Fruit fly (Drosophila melanogaster): ENCODE data around the gene Surf4.

Gene Surf4

DNA sequence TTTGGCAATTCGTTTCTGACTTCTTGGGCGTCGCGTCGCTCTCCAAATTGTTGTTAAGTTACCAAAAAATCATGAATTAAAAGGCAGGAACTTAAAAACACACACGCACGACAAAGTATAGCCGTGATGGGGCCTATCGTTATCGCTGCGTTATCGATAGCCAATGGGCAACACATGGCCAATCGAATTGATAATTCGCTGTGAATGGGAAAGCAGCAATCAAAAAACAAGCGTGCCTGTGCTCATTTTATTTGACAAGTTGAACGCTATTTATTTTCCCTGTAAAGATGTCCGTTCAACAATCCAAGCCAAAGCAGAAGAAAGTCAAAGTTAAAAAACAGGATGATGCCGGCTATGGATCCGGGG is at the start of gene Surf4, which contains the start of gene CG31301 (continued):
- TF ChIP-seq CG9932 (GFP tag; IDR thresholded peaks at IDR 0.05), result no peak
- peak; percentile 9 for TF ChIP-seq CG2712 (tag; optimal IDR thresholded peaks at IDR 0.05)
- TF ChIP-seq Sox102F (GFP tag; optimal IDR thresholded peaks at IDR 0.05), result no peak
- 0 out of 2 replicates have a peak, but pooled peaks have one; percentile 10 for TF ChIP-seq Rfx (GFP tag; IDR thresholded peaks at IDR 0.05)
- TF ChIP-seq CG8281 (tag; optimal IDR thresholded peaks at IDR 0.05), result no peak
- TF ChIP-seq zf30C (GFP tag; optimal IDR thresholded peaks at IDR 0.05), result peak; percentile 30
- TF ChIP-seq CG8924 (tag; optimal IDR thresholded peaks at IDR 0.05), result no peak
- TF ChIP-seq CG14050 (GFP tag; IDR thresholded peaks at IDR 0.05), result no peak
- peak; percentile 6 for TF ChIP-seq CG13894 (tag; optimal IDR thresholded peaks at IDR 0.05)
- no peak for TF ChIP-seq CG11696 (GFP tag; IDR thresholded peaks at IDR 0.05)
- TF ChIP-seq org-1 (GFP tag; optimal IDR thresholded peaks at IDR 0.05), result no peak
- no peak for TF ChIP-seq otp (GFP tag; IDR thresholded peaks at IDR 0.05)
- no peak for TF ChIP-seq exex (tag; optimal IDR thresholded peaks at IDR 0.05)
- TF ChIP-seq Nf-YA (GFP tag; IDR thresholded peaks at IDR 0.05), result no peak
- TF ChIP-seq aop (GFP tag; IDR thresholded peaks at IDR 0.05), result no peak
- TF ChIP-seq vvl (GFP tag; IDR thresholded peaks at IDR 0.05), result 0 out of 2 replicates have a peak, but pooled peaks have one; percentile 29
- TF ChIP-seq mirr (GFP tag; optimal IDR thresholded peaks at IDR 0.05), result no peak
- no peak for TF ChIP-seq Trl (optimal IDR thresholded peaks at IDR 0.05)
- TF ChIP-seq Trl (GFP tag; optimal IDR thresholded peaks at IDR 0.05), result no peak
- no peak for TF ChIP-seq pros (GFP tag; optimal IDR thresholded peaks at IDR 0.05)
- TF ChIP-seq CG2199 (GFP tag; IDR thresholded peaks at IDR 0.05), result 0 out of 3 replicates have a peak, but pooled peaks have one; percentile 19
- peak; percentile 26 for TF ChIP-seq twi (tag; optimal IDR thresholded peaks at IDR 0.05)
- no peak for TF ChIP-seq Chrac-16 (GFP tag; optimal IDR thresholded peaks at IDR 0.05)
- TF ChIP-seq Xrp1 (GFP tag; IDR thresholded peaks at IDR 0.05), result no peak
- TF ChIP-seq CG2875 (GFP tag; optimal IDR thresholded peaks at IDR 0.05), result no peak
- peak; percentile 74 for TF ChIP-seq amos (GFP tag; IDR thresholded peaks at IDR 0.05; ENCODE audit: partially characterized antibody)
- no peak for TF ChIP-seq sima (GFP tag; optimal IDR thresholded peaks at IDR 0.05)
- no peak for TF ChIP-seq B-H1 (GFP tag; IDR thresholded peaks at IDR 0.05)
- no peak for TF ChIP-seq grn (GFP tag; optimal IDR thresholded peaks at IDR 0.05)
- TF ChIP-seq CG17912 (GFP tag; optimal IDR thresholded peaks at IDR 0.05), result no peak
- no peak for TF ChIP-seq corto (GFP tag; optimal IDR thresholded peaks at IDR 0.05)
- no peak for TF ChIP-seq ttk (GFP tag; IDR thresholded peaks at IDR 0.05)
- TF ChIP-seq CG13287 (GFP tag; IDR thresholded peaks at IDR 0.05; ENCODE audit: partially characterized antibody), result peak; percentile 71
- no peak for TF ChIP-seq CTCF (GFP tag; optimal IDR thresholded peaks at IDR 0.05)
- TF ChIP-seq Myb (GFP tag; optimal IDR thresholded peaks at IDR 0.05), result peak; percentile 18
- TF ChIP-seq bab2 (GFP tag; optimal IDR thresholded peaks at IDR 0.05), result no peak
- TF ChIP-seq toy (GFP tag; IDR thresholded peaks at IDR 0.05), result no peak
- no peak for TF ChIP-seq so (GFP tag; IDR thresholded peaks at IDR 0.05)
- TF ChIP-seq Stat92E (GFP tag; optimal IDR thresholded peaks at IDR 0.05), result no peak
- no peak for TF ChIP-seq CG1832 (GFP tag; optimal IDR thresholded peaks at IDR 0.05)
- TF ChIP-seq dm (GFP tag; optimal IDR thresholded peaks at IDR 0.05), result peak; percentile 91
- TF ChIP-seq grau (tag; optimal IDR thresholded peaks at IDR 0.05), result no peak
- no peak for TF ChIP-seq Tbp (GFP tag; optimal IDR thresholded peaks at IDR 0.05)
- TF ChIP-seq CG11247 (GFP tag; IDR thresholded peaks at IDR 0.05), result no peak
- peak; percentile 51 for TF ChIP-seq Sry-δ (GFP tag; optimal IDR thresholded peaks at IDR 0.05)
- no peak for TF ChIP-seq CG12391 (tag; optimal IDR thresholded peaks at IDR 0.05)
- no peak for TF ChIP-seq CG17802 (tag; optimal IDR thresholded peaks at IDR 0.05)
- no peak for TF ChIP-seq slbo (GFP tag; IDR thresholded peaks at IDR 0.05)
- TF ChIP-seq B-H2 (GFP tag; optimal IDR thresholded peaks at IDR 0.05), result peak; percentile 10
- TF ChIP-seq Doc3 (GFP tag; IDR thresholded peaks at IDR 0.05; ENCODE audit: partially characterized antibody), result peak; percentile 53; the same call in 2 of the 3 replicates
- no peak for TF ChIP-seq CG32772 (GFP tag; IDR thresholded peaks at IDR 0.05)
- TF ChIP-seq br (optimal IDR thresholded peaks at IDR 0.05), result no peak
- TF ChIP-seq bowl (GFP tag; IDR thresholded peaks at IDR 0.05), result no peak
- no peak for TF ChIP-seq slou (GFP tag; optimal IDR thresholded peaks at IDR 0.05)
